Fruit fly (Drosophila melanogaster): ENCODE results near the gene Strump.

The Strump gene

dm6 chr3L:16105528-16105927, 16.3 kb upstream of the Strump start, which contains the start of the genes IntS9 and CG43295 (continued):
- no peak for TF ChIP-seq CG15011 (GFP tag; optimal IDR thresholded peaks at IDR 0.05)
- peak; percentile 78 for TF ChIP-seq Max (GFP tag; optimal IDR thresholded peaks at IDR 0.05)
- TF ChIP-seq CG12769 (tag; optimal IDR thresholded peaks at IDR 0.05) = no peak
- no peak for TF ChIP-seq Hr78 (GFP tag; optimal IDR thresholded peaks at IDR 0.05)
- peak; percentile 51 for TF ChIP-seq Hmx (GFP tag; optimal IDR thresholded peaks at IDR 0.05)
- peak; percentile 96 for TF ChIP-seq CG7928 (GFP tag; optimal IDR thresholded peaks at IDR 0.05)
- peak; percentile 86 for TF ChIP-seq zen (tag; optimal IDR thresholded peaks at IDR 0.05)
- peak; percentile 55 for TF ChIP-seq CG3995 (GFP tag; optimal IDR thresholded peaks at IDR 0.05)
- peak; percentile 93 for TF ChIP-seq scrt (GFP tag; optimal IDR thresholded peaks at IDR 0.05)
- TF ChIP-seq chm (GFP tag; IDR thresholded peaks at IDR 0.05) = peak; percentile 91
- no peak for TF ChIP-seq Lim3 (GFP tag; IDR thresholded peaks at IDR 0.05)
- no peak for TF ChIP-seq BtbVII (GFP tag; optimal IDR thresholded peaks at IDR 0.05)
- TF ChIP-seq en (GFP tag; optimal IDR thresholded peaks at IDR 0.05) = peak; percentile 59
- no peak for TF ChIP-seq Dip2 (GFP tag; IDR thresholded peaks at IDR 0.05)
- peak; percentile 78 for TF ChIP-seq Ssrp (tag; optimal IDR thresholded peaks at IDR 0.05)
- no peak for TF ChIP-seq CG15269 (tag; optimal IDR thresholded peaks at IDR 0.05)
- TF ChIP-seq E2f1 (GFP tag; IDR thresholded peaks at IDR 0.05) = peak; percentile 82
- TF ChIP-seq Usf (GFP tag; optimal IDR thresholded peaks at IDR 0.05) = peak; percentile 64
- no peak for TF ChIP-seq pfk (GFP tag; optimal IDR thresholded peaks at IDR 0.05)
- peak; percentile 88 for TF ChIP-seq pum (GFP tag; optimal IDR thresholded peaks at IDR 0.05)
- TF ChIP-seq CG6791 (GFP tag; IDR thresholded peaks at IDR 0.05; ENCODE audit: partially characterized antibody) = no peak
- TF ChIP-seq Oli (tag; optimal IDR thresholded peaks at IDR 0.05) = peak; percentile 68
- TF ChIP-seq CG7839 (tag; optimal IDR thresholded peaks at IDR 0.05) = no peak
- TF ChIP-seq Drgx (GFP tag; IDR thresholded peaks at IDR 0.05) = peak; percentile 84
- TF ChIP-seq hbn (GFP tag; IDR thresholded peaks at IDR 0.05; ENCODE audit: partially characterized antibody) = no peak
- peak; percentile 80 for TF ChIP-seq btn (GFP tag; optimal IDR thresholded peaks at IDR 0.05)
- TF ChIP-seq CG32772 (GFP tag; IDR thresholded peaks at IDR 0.05) = peak; percentile 77
- no peak for TF ChIP-seq bbx (GFP tag; IDR thresholded peaks at IDR 0.05; ENCODE audit: partially characterized antibody)
- peak; percentile 44 for TF ChIP-seq danr (GFP tag; IDR thresholded peaks at IDR 0.05)
- no peak for TF ChIP-seq sna (GFP tag; IDR thresholded peaks at IDR 0.05; ENCODE audit: partially characterized antibody)
- peak; percentile 75 for TF ChIP-seq CG5245 (GFP tag; optimal IDR thresholded peaks at IDR 0.05)
- TF ChIP-seq CG7987 (GFP tag; optimal IDR thresholded peaks at IDR 0.05) = peak; percentile 56
- TF ChIP-seq h (optimal IDR thresholded peaks at IDR 0.05) = no peak
- TF ChIP-seq CG1832 (GFP tag; optimal IDR thresholded peaks at IDR 0.05) = no peak
- peak; percentile 90 for TF ChIP-seq Xbp1 (GFP tag; optimal IDR thresholded peaks at IDR 0.05)
- no peak for TF ChIP-seq sc (optimal IDR thresholded peaks at IDR 0.05)
- peak; percentile 55 for TF ChIP-seq sc (GFP tag; optimal IDR thresholded peaks at IDR 0.05)
- TF ChIP-seq CG42726 (GFP tag; IDR thresholded peaks at IDR 0.05; ENCODE audit: partially characterized antibody) = no peak
- TF ChIP-seq CG1529 (GFP tag; optimal IDR thresholded peaks at IDR 0.05) = no peak
- peak; percentile 69 for TF ChIP-seq Meics (GFP tag; optimal IDR thresholded peaks at IDR 0.05)
- peak; percentile 74 for TF ChIP-seq caup (GFP tag; optimal IDR thresholded peaks at IDR 0.05; ENCODE audit: severe bottlenecking)
- TF ChIP-seq CG33213 (GFP tag; optimal IDR thresholded peaks at IDR 0.05) = peak; percentile 77
- TF ChIP-seq seq (GFP tag; IDR thresholded peaks at IDR 0.05) = peak; percentile 79
- TF ChIP-seq Bgb (GFP tag; IDR thresholded peaks at IDR 0.05; ENCODE audit: partially characterized antibody) = no peak
- TF ChIP-seq Adf1 (GFP tag; IDR thresholded peaks at IDR 0.05) = no peak; the same call in 1 of the 2 replicates
- TF ChIP-seq chn (GFP tag; optimal IDR thresholded peaks at IDR 0.05) = peak; percentile 90
- TF ChIP-seq toy (GFP tag; IDR thresholded peaks at IDR 0.05) = no peak
- TF ChIP-seq Ets97D (GFP tag; optimal IDR thresholded peaks at IDR 0.05) = peak; percentile 71
- peak; percentile 88 for TF ChIP-seq CHES-1-like (GFP tag; optimal IDR thresholded peaks at IDR 0.05)
- TF ChIP-seq CG2202 (tag; optimal IDR thresholded peaks at IDR 0.05) = peak; percentile 55
- TF ChIP-seq br (optimal IDR thresholded peaks at IDR 0.05) = no peak
- no peak for TF ChIP-seq Hr39 (optimal IDR thresholded peaks at IDR 0.05)
